Fruit fly (Drosophila melanogaster): ENCODE results near the gene jp.

dm6 chr2L:9612654-9613005 is 46.1 kb upstream of the jp start:
- no peak for TF ChIP-seq dac (GFP tag; optimal IDR thresholded peaks at IDR 0.05)
- TF ChIP-seq CG8119 (GFP tag; IDR thresholded peaks at IDR 0.05) = no peak
- TF ChIP-seq CG9139 (GFP tag; optimal IDR thresholded peaks at IDR 0.05) = no peak
- TF ChIP-seq Blimp-1 (GFP tag; optimal IDR thresholded peaks at IDR 0.05) = no peak
- no peak for TF ChIP-seq CG6854 (GFP tag; optimal IDR thresholded peaks at IDR 0.05)
- TF ChIP-seq Sox15 (GFP tag; optimal IDR thresholded peaks at IDR 0.05) = no peak
- TF ChIP-seq CG11762 (GFP tag; optimal IDR thresholded peaks at IDR 0.05; ENCODE audit: insufficient read depth) = no peak
- no peak for TF ChIP-seq lz (GFP tag; optimal IDR thresholded peaks at IDR 0.05)
- no peak for TF ChIP-seq CG10631 (GFP tag; optimal IDR thresholded peaks at IDR 0.05)
- no peak for TF ChIP-seq CG1621 (tag; optimal IDR thresholded peaks at IDR 0.05)
- TF ChIP-seq CG16779 (tag; optimal IDR thresholded peaks at IDR 0.05) = no peak
- TF ChIP-seq CG6276 (GFP tag; optimal IDR thresholded peaks at IDR 0.05) = no peak
- no peak for TF ChIP-seq Sox102F (GFP tag; optimal IDR thresholded peaks at IDR 0.05)
- TF ChIP-seq achi (GFP tag; optimal IDR thresholded peaks at IDR 0.05) = no peak

All from whole organism, prepupa.